Fruit fly (Drosophila melanogaster) Kc167 (cell line): ENCODE results near the gene CG3919.

Experiments used
- Myc ChIP-seq: fragments of >200 bp; optimal IDR thresholded peaks from 2 replicates; lab custom pipeline; 2017; ENCODE audit warnings: missing external identifiers
- h ChIP-seq: fragments of >200 bp; optimal IDR thresholded peaks from 3 replicates; lab custom pipeline; 2018; ENCODE audit warnings: missing external identifiers
- insv ChIP-seq: fragments of >200 bp; optimal IDR thresholded peaks from 3 replicates; lab custom pipeline; 2018; ENCODE audit warnings: missing external identifiers
- psq ChIP-seq: fragments of >200 bp; optimal IDR thresholded peaks from 2 replicates; lab custom pipeline; 2017; ENCODE audit warnings: missing external identifiers
- ttk ChIP-seq: sonication (Bioruptor generic); optimal IDR thresholded peaks from 2 replicates; lab custom pipeline; 2017; ENCODE audit warnings: missing external identifiers

dm6 chr3L:14447374-14447773 lies 36.9 kb downstream of the CG3919 start:
- TF ChIP-seq h (lab: Kevin White, UChicago) (no peak), ttk (no peak), insv (lab: Kevin White, UChicago) (no peak), psq (lab: Kevin White, UChicago) (no peak), Myc (no peak)
